Worm (Caenorhabditis elegans) whole organism, young adult: ENCODE data around the gene fbxb-104.
"Not testable (repeated sequence)": the region's sequence is repeated elsewhere in the genome, so short reads cannot be mapped to it uniquely, and the experiment has no call there.

Experiments
- B0035.1 ChIP-seq: sonication (generic microtip); optimal IDR thresholded peaks from 2 replicates; lab custom pipeline; 2016; ENCODE audit warnings: missing genetic modification characterization, mild to moderate bottlenecking, missing compliant biosample characterization, missing genotype, missing genetic modification reagents
- B0261.1 ChIP-seq: sonication (generic microtip); optimal IDR thresholded peaks from 2 replicates; lab custom pipeline; 2016; ENCODE audit warnings: mild to moderate bottlenecking, missing genetic modification characterization, moderate library complexity, missing compliant biosample characterization
- C17E4.6 ChIP-seq: fragments of 200-800 bp; sonication (Bioruptor generic); IDR thresholded peaks from 2 replicates; pipeline ENCODE4 v1.3.6; 2022; ENCODE audit warnings: missing genetic modification reagents, missing genetic modification characterization, missing compliant biosample characterization
- D2030.7 ChIP-seq: fragments of 200-800 bp; sonication (Bioruptor generic); IDR thresholded peaks from 2 replicates; pipeline ENCODE4 v1.3.6; 2022; ENCODE audit warnings: missing genetic modification reagents, missing genetic modification characterization, missing compliant biosample characterization
- F10E7.11 ChIP-seq: sonication (generic microtip); optimal IDR thresholded peaks from 2 replicates; lab custom pipeline; 2017; ENCODE audit warnings: mild to moderate bottlenecking, missing genetic modification characterization, moderate library complexity, missing compliant biosample characterization
- F22D6.2 ChIP-seq: sonication (generic microtip); optimal IDR thresholded peaks from 2 replicates; lab custom pipeline; 2016; ENCODE audit warnings: mild to moderate bottlenecking, missing genetic modification characterization, missing compliant biosample characterization
- F33H1.4 ChIP-seq: fragments of 200-800 bp; sonication (Bioruptor generic); IDR thresholded peaks from 2 replicates; pipeline ENCODE4 v1.3.6; 2022; ENCODE audit warnings: missing genetic modification reagents, missing genetic modification characterization, missing compliant biosample characterization
- F49E8.2 ChIP-seq: sonication (generic microtip); optimal IDR thresholded peaks from 3 replicates; lab custom pipeline; 2017; ENCODE audit warnings: missing genetic modification characterization, mild to moderate bottlenecking, missing compliant biosample characterization, antibody characterized with exemption, moderate library complexity; ENCODE audit not compliant: insufficient read depth
- F57A8.1 ChIP-seq: fragments of 200-800 bp; sonication (Bioruptor generic); optimal IDR thresholded peaks from 2 replicates; lab custom pipeline; 2018; ENCODE audit warnings: mild to moderate bottlenecking, missing genetic modification characterization, moderate library complexity, missing compliant biosample characterization
- K11D2.4 ChIP-seq: fragments of 200-800 bp; sonication (Bioruptor generic); IDR thresholded peaks from 2 replicates; pipeline ENCODE4 v1.3.6; 2022; ENCODE audit warnings: missing genetic modification reagents, missing genetic modification characterization, missing compliant biosample characterization
- Y56A3A.18 ChIP-seq: fragments of 200-800 bp; sonication (Bioruptor generic); IDR thresholded peaks from 2 replicates; pipeline ENCODE4 v1.3.6; 2022; ENCODE audit warnings: missing genetic modification reagents, missing genetic modification characterization, missing compliant biosample characterization
- Y67H2A.10 ChIP-seq: fragments of 200-800 bp; sonication (Bioruptor generic); conservative IDR thresholded peaks from 2 replicates; pipeline ENCODE4 v1.3.6; 2022; ENCODE audit warnings: missing genetic modification reagents, missing genetic modification characterization, missing compliant biosample characterization
- aptf-3 ChIP-seq: fragments of 200-800 bp; sonication (Bioruptor generic); IDR thresholded peaks from 2 replicates; pipeline ENCODE4 v1.3.6; 2022; ENCODE audit warnings: missing genetic modification characterization, missing compliant biosample characterization
- ccch-3 ChIP-seq: fragments of 200-800 bp; sonication (Bioruptor generic); optimal IDR thresholded peaks from 2 replicates; lab custom pipeline; 2018; ENCODE audit warnings: mild to moderate bottlenecking, missing genetic modification characterization, missing compliant biosample characterization
- cebp-1 ChIP-seq, 2 experiments: fragments of 200-800 bp in 1 of 2; sonication (Bioruptor generic) in 1 of 2; sonication (generic microtip) in 1 of 2; IDR thresholded peaks in 1 of 2; optimal IDR thresholded peaks in 1 of 2; 2 replicates each; pipeline versions ENCODE4 v1.3.6 to Lab custom; 2017 to 2022; ENCODE audit warnings: missing compliant biosample characterization in 2 of 2, missing genetic modification characterization in 2 of 2, mild to moderate bottlenecking in 1 of 2, missing genetic modification reagents in 1 of 2, moderate library complexity in 1 of 2
- cebp-2 ChIP-seq: fragments of 200-800 bp; sonication (Bioruptor generic); IDR thresholded peaks from 2 replicates; pipeline ENCODE4 v1.3.6; 2022; ENCODE audit warnings: missing genetic modification characterization, missing compliant biosample characterization
- ceh-100 ChIP-seq: fragments of 200-800 bp; sonication (Bioruptor generic); IDR thresholded peaks from 2 replicates; pipeline ENCODE4 v1.3.6; 2022; ENCODE audit warnings: missing genetic modification reagents, missing genetic modification characterization, missing compliant biosample characterization
- gei-17 ChIP-seq: fragments of 200-800 bp; sonication (Bioruptor generic); optimal IDR thresholded peaks from 2 replicates; lab custom pipeline; 2018; ENCODE audit warnings: mild to moderate bottlenecking, missing genetic modification characterization, missing compliant biosample characterization
- lsl-1 ChIP-seq: fragments of 200-800 bp; sonication (Bioruptor generic); optimal IDR thresholded peaks from 2 replicates; lab custom pipeline; 2018; ENCODE audit warnings: mild to moderate bottlenecking, missing genetic modification characterization, moderate library complexity, missing compliant biosample characterization
- madf-6 ChIP-seq: fragments of 200-800 bp; sonication (Bioruptor generic); IDR thresholded peaks from 2 replicates; pipeline ENCODE4 v1.3.6; 2022; ENCODE audit warnings: missing genetic modification reagents, missing genetic modification characterization, missing compliant biosample characterization
- mel-28 ChIP-seq: sonication (generic microtip); optimal IDR thresholded peaks from 2 replicates; lab custom pipeline; 2016; ENCODE audit warnings: borderline replicate concordance, mild to moderate bottlenecking, missing genetic modification characterization, missing compliant biosample characterization
- mes-4 ChIP-seq: sonication (generic microtip); optimal IDR thresholded peaks from 2 replicates; lab custom pipeline; 2016; ENCODE audit warnings: missing genotype, missing genetic modification characterization, missing compliant biosample characterization
- pbrm-1 ChIP-seq: fragments of 200-800 bp; sonication (Bioruptor generic); IDR thresholded peaks from 2 replicates; pipeline ENCODE4 v1.3.6; 2022; ENCODE audit warnings: missing genetic modification reagents, missing genetic modification characterization, missing compliant biosample characterization
- rec-8 ChIP-seq, 2 experiments: sonication (generic microtip); optimal IDR thresholded peaks; 2 replicates each; lab custom pipeline; 2016; ENCODE audit warnings: mild to moderate bottlenecking in 2 of 2, missing genetic modification characterization in 2 of 2, missing genetic modification reagents in 2 of 2, missing genotype in 2 of 2, missing biosample characterization in 1 of 2, missing compliant biosample characterization in 1 of 2, moderate library complexity in 1 of 2
- rpc-1 ChIP-seq, 2 experiments: fragments of 150-350 bp in 1 of 2; sonication (generic microtip) in 1 of 2; optimal IDR thresholded peaks; 2 replicates each; lab custom pipeline; 2014 to 2018; ENCODE audit warnings: missing biosample characterization in 1 of 2, missing genetic modification characterization in 1 of 2, missing genetic modification reagents in 1 of 2, missing genotype in 1 of 2
- snpc-3.4 ChIP-seq: sonication (generic microtip); optimal IDR thresholded peaks from 2 replicates; lab custom pipeline; 2017; ENCODE audit warnings: missing genetic modification characterization, mild to moderate bottlenecking, missing compliant biosample characterization, antibody characterized with exemption, moderate library complexity, missing genotype, missing genetic modification reagents
- xnd-1 ChIP-seq: sonication (generic microtip); optimal IDR thresholded peaks from 2 replicates; lab custom pipeline; 2016; ENCODE audit warnings: missing genotype, missing genetic modification reagents, missing genetic modification characterization, missing compliant biosample characterization
- zfh-2 ChIP-seq: fragments of 200-800 bp; sonication (Bioruptor generic); conservative IDR thresholded peaks from 2 replicates; pipeline ENCODE4 v1.3.6; 2022; ENCODE audit warnings: missing genetic modification reagents, missing genetic modification characterization, missing compliant biosample characterization
- zim-3 ChIP-seq: sonication (generic microtip); optimal IDR thresholded peaks from 2 replicates; lab custom pipeline; 2017; ENCODE audit warnings: mild to moderate bottlenecking, missing genetic modification characterization, moderate library complexity, missing compliant biosample characterization
- ztf-28 ChIP-seq: fragments of 200-800 bp; sonication (Bioruptor generic); IDR thresholded peaks from 2 replicates; pipeline ENCODE4 v1.3.6; 2022; ENCODE audit warnings: missing genetic modification reagents, missing genetic modification characterization, missing compliant biosample characterization
- ztf-6 ChIP-seq: fragments of 200-800 bp; sonication (Bioruptor generic); IDR thresholded peaks from 2 replicates; pipeline ENCODE4 v1.3.6; 2022; ENCODE audit warnings: missing genetic modification reagents, missing genetic modification characterization, missing compliant biosample characterization

The fbxb-104 gene

DNA sequence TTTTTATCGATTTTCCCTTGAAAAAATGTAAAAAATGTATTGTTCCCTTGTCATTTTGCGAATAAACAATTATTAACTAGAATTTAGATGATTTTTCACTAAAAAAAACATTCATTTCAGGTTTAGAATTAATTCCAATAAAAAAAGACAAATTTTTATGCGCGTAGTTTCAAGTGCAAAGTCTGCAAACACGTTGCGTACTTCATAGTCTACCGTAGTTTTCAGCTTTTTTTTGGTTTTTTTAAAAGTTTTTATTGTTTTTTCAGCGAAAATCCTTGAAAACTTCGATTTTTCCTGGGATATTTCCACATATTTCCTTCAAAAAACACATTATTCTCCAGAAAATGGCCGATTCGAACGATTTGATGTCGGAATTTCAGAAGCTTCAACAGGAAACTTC lies 23.6 kb downstream of the fbxb-104 start, which contains the start of gene C16C8.11 (continued):
- no peak for TF ChIP-seq rpc-1 (optimal IDR thresholded peaks at IDR 0.05; lab: Kevin White, UChicago)
- no peak for TF ChIP-seq rpc-1 (tag; optimal IDR thresholded peaks at IDR 0.05; lab: Kevin White, UChicago)
- no peak for TF ChIP-seq cebp-2 (GFP tag; lab: Robert Waterston, UW)
- TF ChIP-seq xnd-1 (tag; lab: Kevin White, UChicago), result peak; percentile 7
- TF ChIP-seq F33H1.4 (GFP tag; lab: Robert Waterston, UW), result 0 out of 2 replicates have a peak, but pooled peaks have one; percentile 25
- no peak for TF ChIP-seq zfh-2 (GFP tag; lab: Robert Waterston, UW)
- no peak for TF ChIP-seq B0261.1 (tag; lab: Kevin White, UChicago)
- TF ChIP-seq B0035.1 (tag; lab: Kevin White, UChicago), result no peak
- no peak for TF ChIP-seq Y67H2A.10 (GFP tag; lab: Robert Waterston, UW)
- no peak for TF ChIP-seq ccch-3
- no peak for TF ChIP-seq zim-3 (tag; lab: Kevin White, UChicago)

DNA sequence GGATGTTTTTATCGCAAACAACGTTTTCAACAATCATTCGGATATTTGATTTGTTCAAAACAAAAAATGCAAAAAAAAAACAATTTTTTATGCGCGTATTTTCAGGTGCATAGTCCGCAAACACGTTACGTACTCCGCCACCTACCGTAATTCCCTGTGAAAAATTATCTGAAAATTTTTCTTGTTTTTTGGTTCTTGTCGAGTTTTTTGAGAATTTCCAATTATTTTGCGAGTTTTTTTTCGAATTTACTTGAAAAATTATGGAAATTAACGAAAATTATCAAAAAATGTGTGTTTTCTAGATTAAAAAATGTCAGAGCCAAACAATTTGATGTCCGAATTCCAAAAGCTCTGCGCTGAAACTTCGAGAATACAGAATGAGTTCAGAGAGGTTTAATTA lies 24.6 kb downstream of the fbxb-104 start, which contains the start of gene C16C8.12:
C16C8.12 (plus strand) TSS at position 301 of the 400 bp plus-strand sequence.
- TF ChIP-seq pbrm-1 (GFP tag; lab: Robert Waterston, UW) (no peak), rec-8 (tag; optimal IDR thresholded peaks at IDR 0.05; lab: Kevin White, UChicago) (no peak), lsl-1 (GFP tag; lab: Kevin White, UChicago) (peak; percentile 72), D2030.7 (GFP tag; lab: Robert Waterston, UW) (peak; percentile 18; the same call in 1 of the 2 replicates)

DNA sequence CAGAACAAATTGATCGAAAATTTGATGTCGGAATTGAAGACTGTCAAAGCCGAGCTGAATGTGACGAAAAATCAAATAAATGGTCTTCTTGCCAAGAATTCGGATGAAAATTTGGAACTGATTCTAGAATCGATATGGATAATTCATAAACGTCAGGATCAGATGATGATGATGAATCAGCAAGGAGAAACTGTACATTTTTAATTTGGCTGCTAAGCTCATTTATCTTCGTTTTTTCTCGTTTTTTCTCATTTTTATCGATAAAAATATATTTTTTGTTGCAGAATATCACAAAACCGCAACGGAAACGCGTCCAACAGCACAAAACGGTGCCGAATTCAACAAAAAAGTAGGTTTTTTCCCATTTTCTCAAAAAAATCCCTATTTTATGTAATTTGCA lies 27.6 kb downstream of the fbxb-104 start, which contains the start of gene C16C8.14:
C16C8.14 (plus strand) TSS at position 301 of the 400 bp plus-strand sequence.
- TF ChIP-seq zfh-2 (GFP tag; lab: Robert Waterston, UW); aptf-3 (GFP tag; lab: Robert Waterston, UW); snpc-3.4 (tag; lab: Kevin White, UChicago): not testable (repeated sequence)

DNA sequence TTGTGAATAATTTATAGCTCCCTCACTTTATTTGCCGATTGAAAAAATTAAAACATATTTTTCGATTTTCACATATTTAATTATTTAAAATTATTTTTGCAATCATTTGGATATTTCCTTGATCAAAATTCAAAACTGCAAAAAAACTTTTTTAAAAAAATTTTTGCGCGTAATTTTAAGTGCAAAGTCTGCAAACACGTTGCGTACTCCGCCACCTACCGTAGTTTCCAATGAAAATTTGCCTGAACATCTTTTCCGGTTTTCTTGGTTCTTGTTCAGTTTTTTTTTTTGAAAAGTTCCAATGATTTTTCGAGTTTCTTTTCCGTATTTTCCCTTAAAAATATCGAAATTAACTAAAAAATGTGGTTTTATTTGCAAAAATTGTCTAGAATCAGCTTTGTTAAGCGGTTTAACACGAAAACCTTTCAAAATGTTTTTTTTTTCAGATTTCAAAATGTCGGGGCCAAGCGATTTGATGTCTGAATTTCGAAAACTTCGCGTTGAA lies 28.2 kb downstream of the fbxb-104 start, which contains the start of gene C16C8.25:
C16C8.25 (plus strand) TSS at position 455 of the 505 bp plus-strand sequence.
- no peak for TF ChIP-seq F49E8.2 (tag; lab: Kevin White, UChicago)
- TF ChIP-seq mel-28 (tag; lab: Kevin White, UChicago), result no peak
- no peak for TF ChIP-seq F22D6.2 (tag; lab: Kevin White, UChicago)
- TF ChIP-seq cebp-1 (GFP tag; IDR thresholded peaks at IDR 0.05; lab: Robert Waterston, UW), result no peak
- no peak for TF ChIP-seq cebp-1 (tag; optimal IDR thresholded peaks at IDR 0.05; lab: Kevin White, UChicago)
- peak; percentile 60; the same call in 1 of the 2 replicates for TF ChIP-seq madf-6 (GFP tag; lab: Robert Waterston, UW)
- TF ChIP-seq D2030.7 (GFP tag; lab: Robert Waterston, UW), result 0 out of 2 replicates have a peak, but pooled peaks have one; percentile 33
- no peak for TF ChIP-seq K11D2.4 (GFP tag; lab: Robert Waterston, UW)
- TF ChIP-seq lsl-1 (GFP tag; lab: Kevin White, UChicago), result peak; percentile 72
- no peak for TF ChIP-seq F10E7.11 (tag; lab: Kevin White, UChicago)
- no peak for TF ChIP-seq ztf-28 (GFP tag; lab: Robert Waterston, UW)

DNA sequence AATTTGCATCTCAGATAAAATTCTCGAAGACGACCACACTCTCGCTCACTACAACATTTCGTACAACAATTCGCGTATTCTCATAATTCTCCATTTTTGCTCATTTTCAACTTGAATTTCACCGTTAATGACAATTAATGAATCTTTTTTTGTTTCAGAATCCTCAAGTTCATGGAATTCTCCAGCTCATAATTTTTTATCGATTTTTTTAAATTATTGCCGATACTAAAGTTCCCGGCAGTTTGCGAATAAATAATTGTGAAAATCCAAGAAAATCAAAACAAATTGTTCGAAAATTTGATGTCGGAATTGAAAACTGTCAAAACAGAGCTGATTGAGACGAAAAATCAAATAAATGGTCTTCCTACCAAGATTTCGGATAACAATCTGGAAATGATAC lies 29.2 kb downstream of the fbxb-104 start, which contains the start of gene C16C8.21:
C16C8.21 (plus strand) TSS at position 301 of the 400 bp plus-strand sequence.
- TF ChIP-seq C17E4.6 (no peak), ztf-6 (GFP tag; lab: Robert Waterston, UW) (no peak), F57A8.1 (GFP tag; lab: Kevin White, UChicago) (no peak), gei-17 (no peak), Y67H2A.10 (GFP tag; lab: Robert Waterston, UW) (no peak), ceh-100 (no peak), mes-4 (no peak), Y56A3A.18 (GFP tag; lab: Robert Waterston, UW) (no peak)
